Fruit fly (Drosophila melanogaster): ENCODE measurements around the gene CG6216.

CG6216 gene

dm6 chr3L:11123088-11123487 is 27.5 kb downstream of the CG6216 start, which contains the start of the genes Ufd1 and NaPi-III:
Gene Ufd1 (minus strand): TSS chr3L:11123216.
Gene NaPi-III (plus strand): TSS chr3L:11123348.
- TF ChIP-seq h (GFP tag; optimal IDR thresholded peaks at IDR 0.05) (peak; percentile 43), Jra (GFP tag; optimal IDR thresholded peaks at IDR 0.05) (peak; percentile 51), HLH106 (tag; optimal IDR thresholded peaks at IDR 0.05) (peak; percentile 21), dmrt93B (GFP tag; optimal IDR thresholded peaks at IDR 0.05) (no peak), Myc (optimal IDR thresholded peaks at IDR 0.05) (peak; percentile 74), Hr83 (GFP tag; optimal IDR thresholded peaks at IDR 0.05; ENCODE audit: poor library complexity, severe bottlenecking) (peak; percentile 62), OdsH (GFP tag; optimal IDR thresholded peaks at IDR 0.05) (no peak), Sp1 (GFP tag; optimal IDR thresholded peaks at IDR 0.05) (peak; percentile 36), rgr (GFP tag; optimal IDR thresholded peaks at IDR 0.05) (peak; percentile 29), Rel (GFP tag; optimal IDR thresholded peaks at IDR 0.05) (no peak), Rel (tag; optimal IDR thresholded peaks at IDR 0.05) (peak; percentile 59), foxo (GFP tag; optimal IDR thresholded peaks at IDR 0.05) (peak in 1 of 2 experiments; percentile 30), GATAd (GFP tag; optimal IDR thresholded peaks at IDR 0.05) (no peak), jim (GFP tag; optimal IDR thresholded peaks at IDR 0.05) (peak; percentile 81)

- TF ChIP-seq CG32264 (GFP tag; optimal IDR thresholded peaks at IDR 0.05) = peak; percentile 12
- TF ChIP-seq Dif (GFP tag; optimal IDR thresholded peaks at IDR 0.05; ENCODE audit: partially characterized antibody) = peak; percentile 1
- peak; percentile 82 for TF ChIP-seq sage (GFP tag; optimal IDR thresholded peaks at IDR 0.05)
- peak; percentile 46 for TF ChIP-seq Hnf4 (GFP tag; optimal IDR thresholded peaks at IDR 0.05)
- no peak for TF ChIP-seq GATAd (GFP tag; optimal IDR thresholded peaks at IDR 0.05)
- peak; percentile 55 for TF ChIP-seq psq (GFP tag; optimal IDR thresholded peaks at IDR 0.05)
- TF ChIP-seq brk (GFP tag; optimal IDR thresholded peaks at IDR 0.05) = peak; percentile 37
- TF ChIP-seq Jra (GFP tag; optimal IDR thresholded peaks at IDR 0.05) = peak; percentile 14
- TF ChIP-seq Rel (GFP tag; optimal IDR thresholded peaks at IDR 0.05) = peak; percentile 87
- TF ChIP-seq Rel (tag; optimal IDR thresholded peaks at IDR 0.05) = peak; percentile 78
- TF ChIP-seq CG9705 (GFP tag; optimal IDR thresholded peaks at IDR 0.05) = peak; percentile 9
- peak; percentile 27 for TF ChIP-seq woc (GFP tag; optimal IDR thresholded peaks at IDR 0.05)
- TF ChIP-seq fru (GFP tag; optimal IDR thresholded peaks at IDR 0.05) = peak; percentile 24
- no peak for TF ChIP-seq dmrt93B (GFP tag; optimal IDR thresholded peaks at IDR 0.05)
- TF ChIP-seq foxo (GFP tag; optimal IDR thresholded peaks at IDR 0.05) = peak; percentile 25 to 56
- TF ChIP-seq HLH106 (tag; optimal IDR thresholded peaks at IDR 0.05) = peak; percentile 25
- TF ChIP-seq Vsx2 (GFP tag; optimal IDR thresholded peaks at IDR 0.05; ENCODE audit: partially characterized antibody) = no peak
- peak; percentile 81 for TF ChIP-seq Sp1 (GFP tag; optimal IDR thresholded peaks at IDR 0.05)
- TF ChIP-seq rgr (GFP tag; optimal IDR thresholded peaks at IDR 0.05) = peak; percentile 38
- TF ChIP-seq Myc (optimal IDR thresholded peaks at IDR 0.05) = peak; percentile 9
- TF ChIP-seq Dfd (GFP tag; optimal IDR thresholded peaks at IDR 0.05) = no peak
- TF ChIP-seq pan (optimal IDR thresholded peaks at IDR 0.05) = no peak
- peak; percentile 41 for TF ChIP-seq dsf (GFP tag; optimal IDR thresholded peaks at IDR 0.05; ENCODE audit: borderline replicate concordance)
Observed at dm6 chr3L:11120419-11120958, 30.1 kb downstream of the CG6216 start, which contains the start of the genes FoxK and mRpL2. Gene FoxK (minus strand): TSS chr3L:11120783. Gene mRpL2 (plus strand): TSS chr3L:11120847.

dm6 chr3L:11119901-11120418 is 30.6 kb downstream of the CG6216 start:
- TF ChIP-seq h (GFP tag; optimal IDR thresholded peaks at IDR 0.05) (peak; percentile 34), jim (GFP tag; optimal IDR thresholded peaks at IDR 0.05) (peak; percentile 12), Jra (GFP tag; optimal IDR thresholded peaks at IDR 0.05) (no peak), GATAd (GFP tag; optimal IDR thresholded peaks at IDR 0.05) (no peak), Hr83 (GFP tag; optimal IDR thresholded peaks at IDR 0.05; ENCODE audit: poor library complexity, severe bottlenecking) (no peak), lola (GFP tag; optimal IDR thresholded peaks at IDR 0.05) (no peak), psq (GFP tag; optimal IDR thresholded peaks at IDR 0.05) (peak; percentile 18), pan (optimal IDR thresholded peaks at IDR 0.05) (no peak), Dif (GFP tag; optimal IDR thresholded peaks at IDR 0.05; ENCODE audit: partially characterized antibody) (no peak), sv (GFP tag; optimal IDR thresholded peaks at IDR 0.05) (peak; percentile 3), CG32264 (GFP tag; optimal IDR thresholded peaks at IDR 0.05) (no peak), N (GFP tag; optimal IDR thresholded peaks at IDR 0.05) (peak; percentile 82), brk (GFP tag; optimal IDR thresholded peaks at IDR 0.05) (no peak), Dfd (GFP tag; optimal IDR thresholded peaks at IDR 0.05) (no peak), Vsx2 (GFP tag; optimal IDR thresholded peaks at IDR 0.05; ENCODE audit: partially characterized antibody) (no peak), Mio (GFP tag; optimal IDR thresholded peaks at IDR 0.05) (no peak)

- no peak for TF ChIP-seq Hnf4 (GFP tag; optimal IDR thresholded peaks at IDR 0.05)
- no peak for TF ChIP-seq Sp1 (GFP tag; optimal IDR thresholded peaks at IDR 0.05)
- no peak for TF ChIP-seq h (GFP tag; optimal IDR thresholded peaks at IDR 0.05)
- peak; percentile 30 for TF ChIP-seq HLH106 (tag; optimal IDR thresholded peaks at IDR 0.05)
- TF ChIP-seq ey (GFP tag; optimal IDR thresholded peaks at IDR 0.05) = peak; percentile 18
- TF ChIP-seq psq (GFP tag; optimal IDR thresholded peaks at IDR 0.05) = peak; percentile 41
- TF ChIP-seq GATAd (GFP tag; optimal IDR thresholded peaks at IDR 0.05) = no peak
- peak; percentile 42 for TF ChIP-seq jim (GFP tag; optimal IDR thresholded peaks at IDR 0.05)
- TF ChIP-seq dmrt93B (GFP tag; optimal IDR thresholded peaks at IDR 0.05) = peak; percentile 6
- no peak for TF ChIP-seq Jra (GFP tag; optimal IDR thresholded peaks at IDR 0.05)
Observed at dm6 chr3L:11119396-11119900, 31.1 kb downstream of the CG6216 start.

Measured in whole organism, wandering third instar larva.